Worm (Caenorhabditis elegans) whole organism, L2 larva: ENCODE data around the gene mig-23.

Experiments used
- lin-13 ChIP-seq: fragments of 150-350 bp; optimal IDR thresholded peaks from 2 replicates; lab custom pipeline; 2014; ENCODE audit warnings: missing biosample characterization, missing genetic modification reagents, missing genetic modification characterization
- nhr-237 ChIP-seq: fragments of 150-350 bp; optimal IDR thresholded peaks from 2 replicates; lab custom pipeline; 2014; ENCODE audit warnings: missing biosample characterization, missing genetic modification characterization

- TF ChIP-seq lin-13 (no peak), nhr-237 (tag; lab: Kevin White, UChicago) (no peak)
Measured at ce11 chrX:5943908-5944307, 4.8 kb downstream of the mig-23 start.
